Worm (Caenorhabditis elegans) whole organism, midembryonic: Measurements from ENCODE around the gene nex-4.

Source experiments
- T22C8.4 ChIP-seq: fragments of 200-800 bp; sonication (Bioruptor generic); IDR thresholded peaks from 2 replicates; pipeline ENCODE4 v1.3.6; 2022; ENCODE audit warnings: missing genetic modification characterization, missing compliant biosample characterization
- cog-1 ChIP-seq: sonication (generic microtip); optimal IDR thresholded peaks from 2 replicates; lab custom pipeline; 2016; ENCODE audit warnings: missing genetic modification characterization, missing compliant biosample characterization
- flt-1 ChIP-seq: fragments of 200-800 bp; sonication (Bioruptor generic); IDR thresholded peaks from 2 replicates; pipeline ENCODE4 v1.3.6; 2022; ENCODE audit warnings: missing genetic modification characterization, missing compliant biosample characterization
- klf-2 ChIP-seq: fragments of 200-800 bp; sonication (Bioruptor generic); conservative IDR thresholded peaks from 2 replicates; pipeline ENCODE4 v1.3.6; 2022; ENCODE audit warnings: missing genetic modification reagents, missing genetic modification characterization, missing compliant biosample characterization
- med-1 ChIP-seq: sonication (generic microtip); optimal IDR thresholded peaks from 2 replicates; lab custom pipeline; 2017; ENCODE audit warnings: missing genetic modification characterization, mild to moderate bottlenecking, missing compliant biosample characterization, antibody characterized with exemption, missing genetic modification reagents; ENCODE audit not compliant: insufficient read depth
- ref-1 ChIP-seq: fragments of 200-800 bp; sonication (Bioruptor generic); conservative IDR thresholded peaks from 2 replicates; pipeline ENCODE4 v1.3.6; 2022; ENCODE audit warnings: missing genetic modification reagents, missing genetic modification characterization, missing compliant biosample characterization
- ztf-23 ChIP-seq: fragments of 200-800 bp; sonication (Bioruptor generic); IDR thresholded peaks from 2 replicates; pipeline ENCODE4 v1.3.6; 2022; ENCODE audit warnings: missing genetic modification reagents, missing genetic modification characterization, missing compliant biosample characterization
- ztf-29 ChIP-seq: fragments of 200-800 bp; sonication (Bioruptor generic); IDR thresholded peaks from 2 replicates; pipeline ENCODE4 v1.3.6; 2022; ENCODE audit warnings: missing genetic modification reagents, missing genetic modification characterization, missing compliant biosample characterization

DNA sequence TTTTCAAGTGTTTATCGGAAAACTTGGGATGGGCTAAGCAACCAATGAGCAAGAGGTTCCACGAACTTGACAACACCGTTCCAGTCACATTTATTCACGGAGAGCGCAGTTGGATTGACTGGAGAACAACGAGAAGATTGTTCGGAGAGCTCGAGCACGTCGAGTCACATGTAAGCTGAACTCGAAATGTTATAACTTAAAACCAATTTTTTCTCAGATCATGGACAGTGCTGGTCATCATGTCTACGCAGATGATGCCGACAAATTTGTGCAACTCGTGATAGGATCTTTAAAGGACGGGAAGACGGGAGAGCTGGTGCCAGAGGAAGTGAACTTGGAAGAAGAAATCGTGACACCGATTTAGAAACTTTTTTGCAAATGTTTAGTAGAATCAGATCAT, 4.7 kb upstream of the nex-4 start:
- TF ChIP-seq klf-2 (no peak), T22C8.4 (GFP tag; lab: Robert Waterston, UW) (no peak), flt-1 (GFP tag; lab: Robert Waterston, UW) (no peak), ztf-23 (GFP tag; lab: Robert Waterston, UW) (no peak), ztf-29 (GFP tag; lab: Robert Waterston, UW) (no peak), cog-1 (tag; lab: Kevin White, UChicago) (no peak), ref-1 (GFP tag; lab: Robert Waterston, UW) (no peak), med-1 (GFP tag; lab: Kevin White, UChicago) (no peak)
